Worm (Caenorhabditis elegans) whole organism, L1 larva: Measurements from ENCODE around the gene M03C11.1.

ENCODE experiments used
- hlh-17 ChIP-seq: fragments of 200-800 bp; sonication (Bioruptor generic); optimal IDR thresholded peaks from 2 replicates; lab custom pipeline; 2018; ENCODE audit warnings: missing genetic modification characterization, mild to moderate bottlenecking, missing compliant biosample characterization, moderate library complexity, borderline replicate concordance
- isw-1 ChIP-seq: fragments of 200-800 bp; sonication (Bioruptor generic); IDR thresholded peaks from 2 replicates; pipeline ENCODE4 v1.3.6; 2022; ENCODE audit warnings: missing genetic modification characterization, missing compliant biosample characterization
- nhr-76 ChIP-seq: sonication (generic microtip); optimal IDR thresholded peaks from 2 replicates; lab custom pipeline; 2017; ENCODE audit warnings: missing biosample characterization, missing genetic modification characterization

ce11 chrIII:10367355-10367909 lies 28.5 kb downstream of the M03C11.1 start:
- TF ChIP-seq isw-1 (GFP tag; lab: Robert Waterston, UW) (no peak), nhr-76 (tag; lab: Kevin White, UChicago) (no peak), hlh-17 (GFP tag; lab: Kevin White, UChicago) (no peak)
